Worm (Caenorhabditis elegans): ENCODE measurements around the gene Y57G11C.22.
A peak's percentile ranks its signal among the peaks of the same experiment; 100 is the strongest.

Y57G11C.22 gene

DNA sequence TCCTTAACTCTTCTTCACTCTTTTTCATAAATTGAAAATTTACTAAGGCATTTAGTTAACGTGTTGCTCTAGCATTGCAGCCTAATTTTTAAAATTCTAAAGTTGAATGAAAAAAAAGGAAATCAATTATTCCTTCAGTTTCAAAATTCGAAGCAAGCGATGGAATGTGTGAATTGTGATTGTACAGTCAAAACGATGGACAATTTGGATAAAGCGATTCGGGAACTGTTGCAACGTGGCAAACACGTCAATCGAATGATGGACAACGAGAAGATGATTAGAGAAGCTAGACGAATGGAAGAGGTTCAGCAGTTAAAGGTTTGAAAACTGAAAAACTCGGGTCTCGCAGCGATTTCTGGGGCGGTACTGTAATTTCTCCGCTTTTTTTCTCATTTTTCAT, 37.8 kb upstream of the Y57G11C.22 start, which contains the start of gene Y57G11C.14:
Y57G11C.14 (plus strand) TSS at position 126 of the 400 bp plus-strand sequence.
- TF ChIP-seq unc-3 (GFP tag; conservative IDR thresholded peaks at IDR 0.05) (no peak), unc-3 (tag; optimal IDR thresholded peaks at IDR 0.05) (no peak), lin-11 (tag; optimal IDR thresholded peaks at IDR 0.05) (no peak), madf-2 (tag; optimal IDR thresholded peaks at IDR 0.05) (no peak), ceh-14 (tag; optimal IDR thresholded peaks at IDR 0.05) (no peak), npax-4 (tag; optimal IDR thresholded peaks at IDR 0.05) (no peak), C08G9.2 (tag; optimal IDR thresholded peaks at IDR 0.05) (no peak), ceh-48 (tag; optimal IDR thresholded peaks at IDR 0.05) (no peak), hlh-30 (tag; optimal IDR thresholded peaks at IDR 0.05; ENCODE audit: insufficient read depth) (no peak)

DNA sequence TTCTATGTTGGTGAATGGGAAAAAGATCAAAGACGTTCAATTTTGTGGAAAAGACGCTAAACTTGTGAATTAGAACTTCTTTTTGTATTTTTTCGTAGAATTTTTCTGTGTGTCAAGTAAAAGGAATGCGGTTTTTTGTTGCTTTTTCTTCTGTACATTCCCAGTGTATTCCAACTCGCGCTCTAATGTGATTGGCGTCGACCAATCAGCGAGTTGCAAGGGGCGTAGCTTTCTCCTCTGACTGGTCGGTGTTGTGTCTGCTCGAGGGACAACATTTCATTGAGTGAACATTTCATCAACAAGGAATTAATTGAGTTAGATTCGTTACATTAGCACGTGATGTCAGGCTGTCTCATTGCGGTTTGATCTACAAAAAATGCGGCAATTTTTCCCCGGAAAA, 36.1 kb upstream of the Y57G11C.22 start:
- TF ChIP-seq ceh-14 (tag; optimal IDR thresholded peaks at IDR 0.05) (no peak), nfya-1 (tag; optimal IDR thresholded peaks at IDR 0.05) (peak; percentile 68)

DNA sequence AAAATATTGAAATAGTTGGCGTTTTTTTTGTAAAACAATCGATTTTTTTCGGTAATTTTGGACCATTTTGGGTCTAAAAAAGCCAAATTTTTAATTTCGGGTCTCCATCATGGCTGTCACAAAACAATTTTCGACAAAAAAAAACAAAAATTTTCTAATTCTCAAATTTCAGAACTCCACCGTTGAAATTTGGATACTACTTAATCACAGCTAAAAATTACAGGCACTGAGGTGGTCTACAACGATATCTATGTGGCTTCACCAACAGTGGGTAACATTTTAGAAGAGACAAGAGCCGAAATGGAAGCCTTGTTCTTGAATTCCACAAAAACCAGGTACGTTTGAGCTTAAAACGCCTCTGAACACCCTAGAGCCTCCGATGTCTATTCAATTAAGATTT, 34.7 kb upstream of the Y57G11C.22 start, which contains the start of gene Y57G11C.1142:
Y57G11C.1142 (plus strand) TSS at position 301 of the 400 bp plus-strand sequence.
- no peak for TF ChIP-seq unc-42 (tag; optimal IDR thresholded peaks at IDR 0.05)
- TF ChIP-seq hlh-13 (GFP tag; optimal IDR thresholded peaks at IDR 0.05): no peak
- TF ChIP-seq pat-9 (tag; optimal IDR thresholded peaks at IDR 0.05): no peak

DNA sequence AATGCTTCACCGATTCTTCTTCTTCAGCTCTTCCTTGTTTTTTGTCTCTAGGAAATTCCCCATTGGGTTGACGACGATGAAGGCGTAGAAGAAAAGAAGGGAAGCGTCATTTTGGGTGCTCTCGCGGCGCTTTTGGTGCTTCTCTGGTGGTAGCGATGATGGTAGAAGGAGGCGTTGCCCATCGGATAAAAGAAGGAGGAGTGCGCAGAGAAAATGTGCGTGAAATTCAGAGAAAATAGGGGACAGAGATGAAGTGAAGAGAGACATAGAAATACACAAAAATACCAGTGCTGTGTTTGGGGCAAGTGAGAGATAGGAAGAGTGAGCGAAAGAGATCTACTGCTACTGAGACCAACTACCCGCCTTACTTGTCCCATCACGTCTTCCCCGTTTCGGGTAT, 30.1 kb upstream of the Y57G11C.22 start, which contains the start of gene oig-5:
oig-5 (plus strand) TSS at position 301 of the 400 bp plus-strand sequence.
- TF ChIP-seq ceh-31 (tag; optimal IDR thresholded peaks at IDR 0.05): peak; percentile 9
- TF ChIP-seq unc-3 (GFP tag; conservative IDR thresholded peaks at IDR 0.05): no peak
- TF ChIP-seq unc-3 (tag; optimal IDR thresholded peaks at IDR 0.05): no peak

DNA sequence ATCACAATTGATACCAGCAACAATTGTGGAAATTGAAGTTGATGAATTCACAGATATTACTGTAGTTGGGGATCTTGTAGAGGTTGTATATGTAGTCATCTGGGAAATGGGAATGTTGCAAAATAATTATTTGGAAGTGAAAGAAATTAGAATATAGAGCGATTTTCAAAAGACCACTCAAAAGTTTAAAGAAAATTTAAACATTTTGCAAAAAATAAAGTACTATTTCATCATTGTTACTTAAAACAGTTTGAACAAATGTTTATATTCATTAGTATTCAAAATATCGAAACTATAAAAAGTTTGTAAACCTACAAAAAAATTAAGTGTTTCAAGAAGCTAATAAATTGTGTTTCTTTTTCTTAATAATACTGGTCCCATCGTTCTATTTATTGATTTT, 20.7 kb upstream of the Y57G11C.22 start, which contains the start of gene Y57G11C.46:
Y57G11C.46 (minus strand) TSS at position 101 of the 400 bp plus-strand sequence.
- TF ChIP-seq sdc-2 (tag; optimal IDR thresholded peaks at IDR 0.05): no peak
- no peak for TF ChIP-seq unc-55 (GFP tag; optimal IDR thresholded peaks at IDR 0.05)
- TF ChIP-seq T23F11.4 (GFP tag; optimal IDR thresholded peaks at IDR 0.05): no peak
- TF ChIP-seq dmd-4 (tag; optimal IDR thresholded peaks at IDR 0.05; ENCODE audit: borderline replicate concordance): no peak
- TF ChIP-seq hlh-15 (tag; optimal IDR thresholded peaks at IDR 0.05): no peak
- TF ChIP-seq C38D4.7 (GFP tag; optimal IDR thresholded peaks at IDR 0.05): no peak
- TF ChIP-seq ceh-18 (tag; optimal IDR thresholded peaks at IDR 0.05): no peak
- no peak for TF ChIP-seq che-1 (tag; optimal IDR thresholded peaks at IDR 0.05)
- TF ChIP-seq ref-2 (tag; optimal IDR thresholded peaks at IDR 0.05): no peak
- no peak for TF ChIP-seq hlh-8 (tag; optimal IDR thresholded peaks at IDR 0.05)
- no peak for TF ChIP-seq ztf-16 (tag; optimal IDR thresholded peaks at IDR 0.05)

DNA sequence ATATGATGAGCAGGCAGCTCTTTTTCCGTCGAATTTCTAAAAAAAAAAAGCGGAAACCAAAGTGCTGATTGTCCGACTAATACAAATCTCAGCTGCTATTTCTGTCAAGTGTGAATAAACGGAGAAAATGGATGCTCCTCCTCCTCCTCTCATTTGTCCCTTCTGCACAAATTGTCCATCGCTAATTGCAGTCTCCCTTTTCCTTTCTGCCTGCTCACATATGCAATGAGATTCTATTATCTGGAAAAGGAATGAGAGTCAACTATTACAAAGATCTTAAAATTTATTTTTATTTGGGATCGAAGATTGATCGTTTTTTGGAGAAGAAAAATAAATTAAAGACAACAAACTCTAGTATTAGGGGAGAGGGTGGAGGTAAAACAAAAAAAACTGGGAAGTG, 14.7 kb upstream of the Y57G11C.22 start:
- TF ChIP-seq F13H6.1 (tag; optimal IDR thresholded peaks at IDR 0.05): no peak
- TF ChIP-seq ama-1 (optimal IDR thresholded peaks at IDR 0.05): peak; percentile 80
- no peak for TF ChIP-seq ceh-30 (tag; optimal IDR thresholded peaks at IDR 0.05)

DNA sequence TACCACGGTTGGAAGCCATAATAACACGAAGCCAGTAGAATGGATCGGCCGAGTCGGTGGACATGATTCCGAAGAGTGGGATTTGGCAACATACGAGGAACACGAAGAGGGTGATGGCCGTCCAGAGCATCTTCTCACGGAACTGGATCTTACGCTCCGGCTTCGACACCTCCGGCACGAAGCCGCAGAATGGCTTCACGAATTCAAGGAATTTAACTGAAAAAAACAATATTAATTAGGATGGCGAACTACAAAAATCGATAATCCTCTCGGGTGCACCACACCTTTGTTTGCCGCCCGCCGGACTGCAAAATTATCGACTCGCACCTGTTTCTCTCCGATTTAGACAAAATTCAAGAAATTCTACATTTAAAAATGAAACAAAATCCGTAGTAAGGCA, 12.8 kb upstream of the Y57G11C.22 start:
- TF ChIP-seq syd-9 (tag; optimal IDR thresholded peaks at IDR 0.05): no peak
- no peak for TF ChIP-seq pax-1 (tag; optimal IDR thresholded peaks at IDR 0.05)
- no peak for TF ChIP-seq pat-9 (tag; optimal IDR thresholded peaks at IDR 0.05)
- no peak for TF ChIP-seq ztf-16 (tag; optimal IDR thresholded peaks at IDR 0.05)
- TF ChIP-seq fkh-10 (GFP tag; optimal IDR thresholded peaks at IDR 0.05): no peak
- no peak for TF ChIP-seq ref-2 (tag; optimal IDR thresholded peaks at IDR 0.05)
- no peak for TF ChIP-seq ceh-19 (GFP tag; optimal IDR thresholded peaks at IDR 0.05)
- TF ChIP-seq unc-42 (tag; optimal IDR thresholded peaks at IDR 0.05): no peak
- TF ChIP-seq mec-3 (tag; optimal IDR thresholded peaks at IDR 0.05; ENCODE audit: borderline replicate concordance): no peak
- no peak for TF ChIP-seq che-1 (tag; optimal IDR thresholded peaks at IDR 0.05)
- no peak for TF ChIP-seq eyg-1 (tag; optimal IDR thresholded peaks at IDR 0.05)
- TF ChIP-seq nhr-232 (tag; optimal IDR thresholded peaks at IDR 0.05): no peak
- no peak for TF ChIP-seq ceh-31 (tag; optimal IDR thresholded peaks at IDR 0.05)
- no peak for TF ChIP-seq ceh-18 (tag; optimal IDR thresholded peaks at IDR 0.05)
- no peak for TF ChIP-seq ceh-24 (tag; optimal IDR thresholded peaks at IDR 0.05)
- TF ChIP-seq ceh-22 (tag; optimal IDR thresholded peaks at IDR 0.05): no peak
- TF ChIP-seq ceh-14 (tag; optimal IDR thresholded peaks at IDR 0.05): no peak
- no peak for TF ChIP-seq sdc-2 (tag; optimal IDR thresholded peaks at IDR 0.05)
- TF ChIP-seq Y22D7AL.16 (tag; optimal IDR thresholded peaks at IDR 0.05): no peak
- TF ChIP-seq sox-2 (GFP tag; IDR thresholded peaks at IDR 0.05): no peak
